Fruit fly (Drosophila melanogaster): ENCODE data around the gene alphaTub67C.

The alphaTub67C gene

dm6 chr3L:9680968-9681367, at the start of gene alphaTub67C:
Gene alphaTub67C, plus strand, starts transcription at chr3L:9681268.
- TF ChIP-seq Dif (GFP tag; optimal IDR thresholded peaks at IDR 0.05; ENCODE audit: partially characterized antibody), result no peak
- TF ChIP-seq psq (GFP tag; optimal IDR thresholded peaks at IDR 0.05), result no peak
- no peak for TF ChIP-seq sage (GFP tag; optimal IDR thresholded peaks at IDR 0.05)
- TF ChIP-seq N (GFP tag; optimal IDR thresholded peaks at IDR 0.05), result no peak
- TF ChIP-seq woc (GFP tag; optimal IDR thresholded peaks at IDR 0.05), result no peak
- no peak for TF ChIP-seq GATAd (GFP tag; optimal IDR thresholded peaks at IDR 0.05)
- TF ChIP-seq CrebA (GFP tag; optimal IDR thresholded peaks at IDR 0.05; ENCODE audit: borderline replicate concordance), result no peak
- no peak for TF ChIP-seq fru (GFP tag; optimal IDR thresholded peaks at IDR 0.05)
- no peak for TF ChIP-seq tai (GFP tag; optimal IDR thresholded peaks at IDR 0.05)
- TF ChIP-seq Hnf4 (GFP tag; optimal IDR thresholded peaks at IDR 0.05), result no peak
- TF ChIP-seq Abd-B (GFP tag; optimal IDR thresholded peaks at IDR 0.05), result no peak
- no peak for TF ChIP-seq foxo (GFP tag; optimal IDR thresholded peaks at IDR 0.05)
- TF ChIP-seq dsf (GFP tag; optimal IDR thresholded peaks at IDR 0.05; ENCODE audit: borderline replicate concordance), result no peak

DNA sequence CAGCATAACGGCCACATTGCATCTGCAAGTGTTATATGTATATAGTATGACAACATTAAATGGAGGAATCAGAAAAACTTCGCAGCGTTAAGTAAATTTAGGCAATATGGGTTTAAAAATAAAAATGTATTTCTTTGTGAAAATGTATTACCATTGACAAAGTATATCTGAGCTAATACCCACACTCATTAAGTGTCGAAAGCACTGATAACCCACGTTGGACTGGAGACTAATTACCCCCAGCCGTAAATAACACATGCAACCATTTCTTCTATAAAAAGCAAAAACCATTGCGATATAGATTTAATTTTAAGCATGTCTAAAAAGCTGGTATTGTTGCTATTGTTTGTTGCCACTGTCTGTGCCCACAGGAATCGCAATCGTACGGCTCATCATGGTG, 43.3 kb upstream of the alphaTub67C start, which contains the start of gene CG8329:
CG8329 (plus strand) TSS at position 301 of the 400 bp plus-strand sequence.
- no peak for TF ChIP-seq Mio (GFP tag; optimal IDR thresholded peaks at IDR 0.05)
- no peak for TF ChIP-seq Myc (optimal IDR thresholded peaks at IDR 0.05)
- no peak for TF ChIP-seq lola (GFP tag; optimal IDR thresholded peaks at IDR 0.05)
- TF ChIP-seq Sp1 (GFP tag; optimal IDR thresholded peaks at IDR 0.05), result no peak

- TF ChIP-seq Dif (GFP tag; optimal IDR thresholded peaks at IDR 0.05; ENCODE audit: partially characterized antibody), result no peak
- TF ChIP-seq psq (GFP tag; optimal IDR thresholded peaks at IDR 0.05), result no peak
- TF ChIP-seq jim (GFP tag; optimal IDR thresholded peaks at IDR 0.05), result no peak
- TF ChIP-seq Sp1 (GFP tag; optimal IDR thresholded peaks at IDR 0.05), result no peak
- TF ChIP-seq pan (optimal IDR thresholded peaks at IDR 0.05), result no peak
- TF ChIP-seq Dfd (GFP tag; optimal IDR thresholded peaks at IDR 0.05), result no peak
- no peak for TF ChIP-seq woc (GFP tag; optimal IDR thresholded peaks at IDR 0.05)
- no peak for TF ChIP-seq N (GFP tag; optimal IDR thresholded peaks at IDR 0.05)
- no peak for TF ChIP-seq sage (GFP tag; optimal IDR thresholded peaks at IDR 0.05)
- no peak for TF ChIP-seq dsf (GFP tag; optimal IDR thresholded peaks at IDR 0.05; ENCODE audit: borderline replicate concordance)
- TF ChIP-seq Hr83 (GFP tag; optimal IDR thresholded peaks at IDR 0.05; ENCODE audit: poor library complexity, severe bottlenecking), result no peak
- TF ChIP-seq Abd-B (GFP tag; optimal IDR thresholded peaks at IDR 0.05), result no peak
- TF ChIP-seq HLH106 (tag; optimal IDR thresholded peaks at IDR 0.05), result no peak
- TF ChIP-seq sv (GFP tag; optimal IDR thresholded peaks at IDR 0.05), result no peak
- no peak for TF ChIP-seq Rel (GFP tag; optimal IDR thresholded peaks at IDR 0.05)
- TF ChIP-seq Rel (tag; optimal IDR thresholded peaks at IDR 0.05), result no peak
- no peak for TF ChIP-seq br (GFP tag; optimal IDR thresholded peaks at IDR 0.05)
- no peak for TF ChIP-seq lola (GFP tag; optimal IDR thresholded peaks at IDR 0.05)
Measured at dm6 chr3L:9638971-9639370, 42.1 kb upstream of the alphaTub67C start, which contains the start of gene CG18179. Gene CG18179, plus strand, starts transcription at chr3L:9639271.

DNA sequence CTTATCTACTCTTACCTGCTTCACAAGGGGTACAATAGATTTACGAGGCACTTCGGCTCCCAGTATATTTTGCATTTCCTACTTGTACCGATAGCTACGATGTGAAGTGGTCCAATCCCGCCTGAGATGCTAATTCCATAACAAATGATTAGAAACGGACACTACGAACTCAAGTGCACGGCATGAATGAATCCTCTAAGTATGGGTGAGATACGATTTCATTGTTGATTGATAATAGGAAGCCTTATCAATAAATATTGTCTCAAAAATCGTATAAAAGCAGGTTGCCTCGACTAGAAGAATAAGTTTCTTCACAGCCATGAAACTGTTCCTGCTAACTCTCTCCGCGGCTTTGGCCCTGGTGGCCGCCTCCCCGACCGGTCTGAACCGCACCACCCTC, 40.4 kb upstream of the alphaTub67C start, which contains the start of gene CG18180:
CG18180 (plus strand) TSS at position 301 of the 400 bp plus-strand sequence.
- TF ChIP-seq sage (GFP tag; optimal IDR thresholded peaks at IDR 0.05) (no peak), sv (GFP tag; optimal IDR thresholded peaks at IDR 0.05) (no peak), Myc (optimal IDR thresholded peaks at IDR 0.05) (no peak), rgr (GFP tag; optimal IDR thresholded peaks at IDR 0.05) (no peak), Hnf4 (GFP tag; optimal IDR thresholded peaks at IDR 0.05) (no peak), CrebA (GFP tag; optimal IDR thresholded peaks at IDR 0.05; ENCODE audit: borderline replicate concordance) (no peak), brk (GFP tag; optimal IDR thresholded peaks at IDR 0.05) (no peak), Rel (GFP tag; optimal IDR thresholded peaks at IDR 0.05) (no peak), Rel (tag; optimal IDR thresholded peaks at IDR 0.05) (no peak), Sp1 (GFP tag; optimal IDR thresholded peaks at IDR 0.05) (no peak), dl (GFP tag; optimal IDR thresholded peaks at IDR 0.05; ENCODE audit: insufficient read depth in 1 of 2, partially characterized antibody in 2 of 2) (no peak), Mio (GFP tag; optimal IDR thresholded peaks at IDR 0.05) (no peak), Jra (GFP tag; optimal IDR thresholded peaks at IDR 0.05) (no peak), dmrt93B (GFP tag; optimal IDR thresholded peaks at IDR 0.05) (no peak), CG9705 (GFP tag; optimal IDR thresholded peaks at IDR 0.05) (no peak)

DNA sequence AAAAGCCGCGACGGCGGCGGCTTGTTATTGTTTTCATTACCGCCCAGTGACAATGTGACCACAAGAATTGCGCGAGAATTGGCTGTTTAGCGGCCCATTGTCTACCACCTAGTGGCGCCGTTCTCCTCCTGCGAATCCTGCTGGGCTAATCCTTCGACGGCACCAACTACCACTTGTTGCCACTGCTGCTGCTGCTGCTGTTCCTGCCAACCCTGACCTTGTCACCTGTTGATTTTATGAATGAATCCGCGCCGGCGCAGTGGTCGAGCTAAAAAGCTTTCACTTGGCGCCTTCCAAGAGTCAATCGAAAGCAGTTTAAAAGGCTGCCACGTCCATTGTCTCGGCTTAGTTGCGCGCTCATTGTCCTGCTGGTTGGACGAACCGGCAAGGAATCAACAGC, 37.3 kb upstream of the alphaTub67C start, which contains the start of gene CNMaR:
CNMaR (plus strand) TSS at position 348 of the 400 bp plus-strand sequence.
- TF ChIP-seq jim (GFP tag; optimal IDR thresholded peaks at IDR 0.05) (no peak), rgr (GFP tag; optimal IDR thresholded peaks at IDR 0.05) (no peak), N (GFP tag; optimal IDR thresholded peaks at IDR 0.05) (no peak), br (GFP tag; optimal IDR thresholded peaks at IDR 0.05) (no peak), lola (GFP tag; optimal IDR thresholded peaks at IDR 0.05) (no peak), h (GFP tag; optimal IDR thresholded peaks at IDR 0.05) (no peak), Myc (optimal IDR thresholded peaks at IDR 0.05) (no peak), Sp1 (GFP tag; optimal IDR thresholded peaks at IDR 0.05) (no peak), dsf (GFP tag; optimal IDR thresholded peaks at IDR 0.05; ENCODE audit: borderline replicate concordance) (no peak), ey (GFP tag; optimal IDR thresholded peaks at IDR 0.05) (no peak), dl (GFP tag; optimal IDR thresholded peaks at IDR 0.05; ENCODE audit: insufficient read depth in 1 of 2, partially characterized antibody in 2 of 2) (no peak), tai (GFP tag; optimal IDR thresholded peaks at IDR 0.05) (no peak), CG9705 (GFP tag; optimal IDR thresholded peaks at IDR 0.05) (no peak), Rel (GFP tag; optimal IDR thresholded peaks at IDR 0.05) (no peak), Rel (tag; optimal IDR thresholded peaks at IDR 0.05) (no peak), CrebA (GFP tag; optimal IDR thresholded peaks at IDR 0.05; ENCODE audit: borderline replicate concordance) (no peak), brk (GFP tag; optimal IDR thresholded peaks at IDR 0.05) (no peak), Hr78 (GFP tag; optimal IDR thresholded peaks at IDR 0.05) (no peak), GATAd (GFP tag; optimal IDR thresholded peaks at IDR 0.05) (no peak), Dfd (GFP tag; optimal IDR thresholded peaks at IDR 0.05) (no peak), usp (GFP tag; optimal IDR thresholded peaks at IDR 0.05) (no peak)

Measured in whole organism, wandering third instar larva.